Worm (Caenorhabditis elegans): ENCODE data around the gene clec-225.

The clec-225 gene

ce11 chrV:13163841-13164240 lies 29.2 kb upstream of the clec-225 start:
- TF ChIP-seq lin-11 (tag; optimal IDR thresholded peaks at IDR 0.05) (no peak), fos-1 (tag; optimal IDR thresholded peaks at IDR 0.05) (peak; percentile 88), elt-1 (tag; optimal IDR thresholded peaks at IDR 0.05) (no peak), Y55F3AM.14 (GFP tag; optimal IDR thresholded peaks at IDR 0.05) (no peak), sma-9 (GFP tag; optimal IDR thresholded peaks at IDR 0.05) (peak; percentile 19), sma-9 (tag; optimal IDR thresholded peaks at IDR 0.05) (no peak), nhr-129 (tag; optimal IDR thresholded peaks at IDR 0.05) (peak; percentile 28), ceh-16 (tag; optimal IDR thresholded peaks at IDR 0.05) (no peak), gmeb-1 (tag; optimal IDR thresholded peaks at IDR 0.05) (peak; percentile 34), peb-1 (tag; optimal IDR thresholded peaks at IDR 0.05) (no peak), crh-2 (tag; optimal IDR thresholded peaks at IDR 0.05) (peak; percentile 19), sma-3 (GFP tag; optimal IDR thresholded peaks at IDR 0.05) (peak; percentile 18)

- TF ChIP-seq crh-2 (tag; optimal IDR thresholded peaks at IDR 0.05), result no peak
- no peak for TF ChIP-seq sem-4 (tag; optimal IDR thresholded peaks at IDR 0.05)
- peak; percentile 93 for TF ChIP-seq snpc-4 (tag; optimal IDR thresholded peaks at IDR 0.05)
- TF ChIP-seq ztf-1 (GFP tag; conservative IDR thresholded peaks at IDR 0.05), result no peak
- no peak for TF ChIP-seq egl-27 (tag; optimal IDR thresholded peaks at IDR 0.05)
Observed at ce11 chrV:13162885-13163284, 28.2 kb upstream of the clec-225 start.

- no peak for TF ChIP-seq ceh-16 (tag; optimal IDR thresholded peaks at IDR 0.05)
- no peak for TF ChIP-seq nhr-12 (tag; optimal IDR thresholded peaks at IDR 0.05)
- no peak for TF ChIP-seq ztf-4 (tag; optimal IDR thresholded peaks at IDR 0.05)
- no peak for TF ChIP-seq zag-1 (tag; optimal IDR thresholded peaks at IDR 0.05)
Observed at ce11 chrV:13161052-13161451, 26.4 kb upstream of the clec-225 start.

ce11 chrV:13157073-13157472 lies 22.4 kb upstream of the clec-225 start:
- TF ChIP-seq crh-2 (tag; optimal IDR thresholded peaks at IDR 0.05) (no peak), nhr-23 (tag; optimal IDR thresholded peaks at IDR 0.05) (no peak), lin-13 (GFP tag; optimal IDR thresholded peaks at IDR 0.05) (no peak), nhr-129 (tag; optimal IDR thresholded peaks at IDR 0.05) (no peak), Y55F3AM.14 (GFP tag; optimal IDR thresholded peaks at IDR 0.05) (no peak), blmp-1 (tag; optimal IDR thresholded peaks at IDR 0.05; ENCODE audit: insufficient read depth) (no peak), mdl-1 (tag; optimal IDR thresholded peaks at IDR 0.05) (no peak), nhr-10 (tag; optimal IDR thresholded peaks at IDR 0.05) (no peak), unc-55 (GFP tag; optimal IDR thresholded peaks at IDR 0.05) (no peak), nhr-237 (tag; optimal IDR thresholded peaks at IDR 0.05) (no peak), alr-1 (tag; optimal IDR thresholded peaks at IDR 0.05) (no peak), unc-39 (tag; optimal IDR thresholded peaks at IDR 0.05) (no peak), ZK546.5 (tag; optimal IDR thresholded peaks at IDR 0.05) (no peak), R02D3.7 (tag; optimal IDR thresholded peaks at IDR 0.05) (no peak), ztf-11 (tag; optimal IDR thresholded peaks at IDR 0.05) (no peak), mbf-1 (tag; optimal IDR thresholded peaks at IDR 0.05) (no peak)

ce11 chrV:13154225-13154624 lies 19.5 kb upstream of the clec-225 start:
- TF ChIP-seq zag-1 (tag; optimal IDR thresholded peaks at IDR 0.05), result no peak
- no peak for TF ChIP-seq fos-1 (tag; optimal IDR thresholded peaks at IDR 0.05)
- no peak for TF ChIP-seq nhr-12 (tag; optimal IDR thresholded peaks at IDR 0.05)
- TF ChIP-seq ztf-11 (tag; optimal IDR thresholded peaks at IDR 0.05), result no peak
- no peak for TF ChIP-seq elt-3 (tag; optimal IDR thresholded peaks at IDR 0.05)
- TF ChIP-seq F13H6.1 (tag; optimal IDR thresholded peaks at IDR 0.05), result no peak
- no peak for TF ChIP-seq blmp-1 (tag; optimal IDR thresholded peaks at IDR 0.05; ENCODE audit: insufficient read depth)
- no peak for TF ChIP-seq sma-3 (GFP tag; optimal IDR thresholded peaks at IDR 0.05)
- no peak for TF ChIP-seq lin-11 (tag; optimal IDR thresholded peaks at IDR 0.05)
- no peak for TF ChIP-seq nhr-21 (tag; optimal IDR thresholded peaks at IDR 0.05)
- no peak for TF ChIP-seq peb-1 (tag; optimal IDR thresholded peaks at IDR 0.05)
- no peak for TF ChIP-seq nhr-77 (tag; optimal IDR thresholded peaks at IDR 0.05)

Data from whole organism, L2 larva.